Worm (Caenorhabditis elegans) whole organism, L3 larva: ENCODE measurements around the gene srd-12.

Source experiments
- R02D3.7 ChIP-seq: fragments of 150-350 bp; optimal IDR thresholded peaks from 2 replicates; lab custom pipeline; 2014; ENCODE audit warnings: missing biosample characterization, missing genetic modification characterization
- ZK546.5 ChIP-seq: sonication (generic microtip); optimal IDR thresholded peaks from 2 replicates; lab custom pipeline; 2017; ENCODE audit warnings: missing biosample characterization, missing genetic modification characterization
- aly-2 ChIP-seq: fragments of 150-350 bp; optimal IDR thresholded peaks from 2 replicates; lab custom pipeline; 2014; ENCODE audit warnings: missing biosample characterization, missing genetic modification characterization
- ama-1 ChIP-seq: fragments of 150-350 bp; optimal IDR thresholded peaks from 2 replicates; lab custom pipeline; 2018
- ceh-16 ChIP-seq: sonication (generic microtip); optimal IDR thresholded peaks from 2 replicates; lab custom pipeline; 2017; ENCODE audit warnings: missing biosample characterization, missing genetic modification characterization
- ceh-28 ChIP-seq: fragments of 150-350 bp; optimal IDR thresholded peaks from 2 replicates; lab custom pipeline; 2014; ENCODE audit warnings: missing biosample characterization, missing genetic modification reagents, missing genetic modification characterization
- ceh-82 ChIP-seq: fragments of 150-350 bp; optimal IDR thresholded peaks from 2 replicates; lab custom pipeline; 2014; ENCODE audit warnings: missing biosample characterization, missing genetic modification characterization
- ceh-9 ChIP-seq: sonication (generic microtip); optimal IDR thresholded peaks from 2 replicates; lab custom pipeline; 2018; ENCODE audit warnings: missing biosample characterization, missing genetic modification characterization
- daf-12 ChIP-seq: fragments of 150-350 bp; optimal IDR thresholded peaks from 2 replicates; lab custom pipeline; 2014; ENCODE audit warnings: missing biosample characterization, missing genetic modification reagents, missing genetic modification characterization
- egl-27 ChIP-seq: sonication (generic microtip); optimal IDR thresholded peaks from 4 replicates; lab custom pipeline; 2017; ENCODE audit warnings: missing biosample characterization, missing genetic modification reagents, missing genetic modification characterization
- egl-5 ChIP-seq: fragments of 150-350 bp; optimal IDR thresholded peaks from 2 replicates; lab custom pipeline; 2017; ENCODE audit warnings: missing biosample characterization, missing genetic modification reagents, missing genetic modification characterization, inconsistent platforms
- elt-1 ChIP-seq: fragments of 150-350 bp; optimal IDR thresholded peaks from 2 replicates; lab custom pipeline; 2014; ENCODE audit warnings: missing biosample characterization, missing genetic modification characterization
- elt-2 ChIP-seq: sonication (generic microtip); optimal IDR thresholded peaks from 2 replicates; lab custom pipeline; 2016; ENCODE audit warnings: missing genetic modification reagents, mild to moderate bottlenecking, missing genetic modification characterization, missing compliant biosample characterization
- elt-3 ChIP-seq, 3 experiments: fragments of 150-350 bp in 1 of 3; sonication (generic microtip) in 2 of 3; optimal IDR thresholded peaks; 2 replicates in 2 of 3; 4 replicates in 1 of 3; lab custom pipeline; 2014 to 2017; ENCODE audit warnings: missing biosample characterization in 3 of 3, missing genetic modification characterization in 3 of 3
- eor-1 ChIP-seq, 2 experiments: fragments of 150-350 bp; optimal IDR thresholded peaks; 2 replicates each; lab custom pipeline; 2014 to 2018; ENCODE audit warnings: missing biosample characterization in 2 of 2, missing genetic modification characterization in 2 of 2
- fkh-10 ChIP-seq: sonication (generic microtip); optimal IDR thresholded peaks from 2 replicates; lab custom pipeline; 2017; ENCODE audit warnings: missing biosample characterization, missing genetic modification reagents, missing genetic modification characterization
- fkh-2 ChIP-seq: fragments of 150-350 bp; optimal IDR thresholded peaks from 2 replicates; lab custom pipeline; 2014; ENCODE audit warnings: missing biosample characterization, missing genetic modification reagents, missing genetic modification characterization
- fos-1 ChIP-seq: fragments of 150-350 bp; optimal IDR thresholded peaks from 2 replicates; lab custom pipeline; 2014; ENCODE audit warnings: missing biosample characterization, missing genetic modification characterization
- hmg-11 ChIP-seq: sonication (generic microtip); optimal IDR thresholded peaks from 2 replicates; lab custom pipeline; 2016; ENCODE audit warnings: missing genetic modification characterization, missing compliant biosample characterization
- jun-1 ChIP-seq: fragments of 150-350 bp; optimal IDR thresholded peaks from 2 replicates; lab custom pipeline; 2014; ENCODE audit warnings: missing biosample characterization, missing genetic modification reagents, missing genetic modification characterization
- lin-15B ChIP-seq: fragments of 150-350 bp; optimal IDR thresholded peaks from 2 replicates; lab custom pipeline; 2014; ENCODE audit warnings: missing biosample characterization, missing genetic modification characterization
- lin-39 ChIP-seq: fragments of 150-350 bp; optimal IDR thresholded peaks from 2 replicates; lab custom pipeline; 2018; ENCODE audit warnings: missing biosample characterization, missing genetic modification reagents, missing genetic modification characterization
- lsy-12 ChIP-seq: sonication (generic microtip); optimal IDR thresholded peaks from 2 replicates; lab custom pipeline; 2016; ENCODE audit warnings: mild to moderate bottlenecking, missing genetic modification characterization, missing compliant biosample characterization
- mdl-1 ChIP-seq: fragments of 150-350 bp; optimal IDR thresholded peaks from 2 replicates; lab custom pipeline; 2014; ENCODE audit warnings: missing biosample characterization, missing genetic modification characterization
- mml-1 ChIP-seq: fragments of 150-350 bp; sonication (generic microtip); optimal IDR thresholded peaks from 3 replicates; lab custom pipeline; 2014; ENCODE audit warnings: missing biosample characterization, missing genetic modification characterization
- nfya-1 ChIP-seq: sonication (generic microtip); optimal IDR thresholded peaks from 2 replicates; lab custom pipeline; 2017; ENCODE audit warnings: missing genetic modification characterization, mild to moderate bottlenecking, missing compliant biosample characterization, antibody characterized with exemption, moderate library complexity; ENCODE audit not compliant: insufficient read depth
- nhr-11 ChIP-seq: fragments of 150-350 bp; optimal IDR thresholded peaks from 2 replicates; lab custom pipeline; 2014; ENCODE audit warnings: missing biosample characterization, missing genetic modification characterization
- nhr-12 ChIP-seq: fragments of 150-350 bp; optimal IDR thresholded peaks from 2 replicates; lab custom pipeline; 2014; ENCODE audit warnings: missing biosample characterization, missing genetic modification characterization
- nhr-23 ChIP-seq: fragments of 150-350 bp; optimal IDR thresholded peaks from 2 replicates; lab custom pipeline; 2014; ENCODE audit warnings: missing biosample characterization, missing genetic modification reagents, missing genetic modification characterization
- nhr-237 ChIP-seq: fragments of 150-350 bp; optimal IDR thresholded peaks from 2 replicates; lab custom pipeline; 2014; ENCODE audit warnings: missing biosample characterization, missing genetic modification characterization
- nhr-25 ChIP-seq: sonication (generic microtip); optimal IDR thresholded peaks from 2 replicates; lab custom pipeline; 2017; ENCODE audit warnings: missing biosample characterization, missing genetic modification characterization
- nhr-28 ChIP-seq: fragments of 150-350 bp; optimal IDR thresholded peaks from 2 replicates; lab custom pipeline; 2014; ENCODE audit warnings: missing biosample characterization, missing genetic modification characterization
- nhr-43 ChIP-seq: sonication (generic microtip); optimal IDR thresholded peaks from 2 replicates; lab custom pipeline; 2016; ENCODE audit warnings: mild to moderate bottlenecking, missing genetic modification characterization, missing compliant biosample characterization; ENCODE audit not compliant: poor library complexity, severe bottlenecking
- nhr-67 ChIP-seq: fragments of 150-350 bp; optimal IDR thresholded peaks from 2 replicates; lab custom pipeline; 2014; ENCODE audit warnings: missing biosample characterization, missing genetic modification characterization
- nhr-76 ChIP-seq: fragments of 150-350 bp; sonication (generic microtip); optimal IDR thresholded peaks from 5 replicates; lab custom pipeline; 2014; ENCODE audit warnings: missing biosample characterization, missing genetic modification characterization
- nhr-77 ChIP-seq: fragments of 150-350 bp; optimal IDR thresholded peaks from 2 replicates; lab custom pipeline; 2014; ENCODE audit warnings: missing biosample characterization, missing genetic modification characterization
- pha-4 ChIP-seq: fragments of 150-350 bp; optimal IDR thresholded peaks from 2 replicates; lab custom pipeline; 2014; ENCODE audit warnings: missing biosample characterization, missing genetic modification reagents, missing genetic modification characterization
- pqm-1 ChIP-seq: fragments of 150-350 bp; optimal IDR thresholded peaks from 2 replicates; lab custom pipeline; 2017; ENCODE audit warnings: missing biosample characterization, missing genetic modification characterization, inconsistent platforms
- sea-2 ChIP-seq: fragments of 150-350 bp; sonication (generic microtip); optimal IDR thresholded peaks from 4 replicates; lab custom pipeline; 2014; ENCODE audit warnings: missing biosample characterization, missing genetic modification reagents, missing genetic modification characterization
- skn-1 ChIP-seq: fragments of 150-350 bp; optimal IDR thresholded peaks from 2 replicates; lab custom pipeline; 2014; ENCODE audit warnings: missing biosample characterization, missing genetic modification characterization
- snpc-4 ChIP-seq: fragments of 150-350 bp; optimal IDR thresholded peaks from 2 replicates; lab custom pipeline; 2014; ENCODE audit warnings: missing biosample characterization, missing genetic modification characterization
- tbx-2 ChIP-seq: sonication (generic microtip); optimal IDR thresholded peaks from 2 replicates; lab custom pipeline; 2016; ENCODE audit warnings: mild to moderate bottlenecking, missing genetic modification characterization, missing compliant biosample characterization
- unc-39 ChIP-seq: sonication (generic microtip); optimal IDR thresholded peaks from 4 replicates; lab custom pipeline; 2017; ENCODE audit warnings: missing biosample characterization, missing genetic modification characterization
- unc-62 ChIP-seq: fragments of 150-350 bp; sonication (generic microtip); optimal IDR thresholded peaks from 4 replicates; lab custom pipeline; 2014; ENCODE audit warnings: missing biosample characterization, missing genetic modification reagents, missing genetic modification characterization
- zag-1 ChIP-seq: fragments of 150-350 bp; optimal IDR thresholded peaks from 2 replicates; lab custom pipeline; 2014; ENCODE audit warnings: missing biosample characterization, missing genetic modification characterization
- ztf-11 ChIP-seq: fragments of 150-350 bp; optimal IDR thresholded peaks from 2 replicates; lab custom pipeline; 2014; ENCODE audit warnings: missing biosample characterization, missing genetic modification characterization
- ztf-4 ChIP-seq: fragments of 150-350 bp; optimal IDR thresholded peaks from 2 replicates; lab custom pipeline; 2014; ENCODE audit warnings: missing biosample characterization, missing genetic modification characterization

The srd-12 gene

DNA sequence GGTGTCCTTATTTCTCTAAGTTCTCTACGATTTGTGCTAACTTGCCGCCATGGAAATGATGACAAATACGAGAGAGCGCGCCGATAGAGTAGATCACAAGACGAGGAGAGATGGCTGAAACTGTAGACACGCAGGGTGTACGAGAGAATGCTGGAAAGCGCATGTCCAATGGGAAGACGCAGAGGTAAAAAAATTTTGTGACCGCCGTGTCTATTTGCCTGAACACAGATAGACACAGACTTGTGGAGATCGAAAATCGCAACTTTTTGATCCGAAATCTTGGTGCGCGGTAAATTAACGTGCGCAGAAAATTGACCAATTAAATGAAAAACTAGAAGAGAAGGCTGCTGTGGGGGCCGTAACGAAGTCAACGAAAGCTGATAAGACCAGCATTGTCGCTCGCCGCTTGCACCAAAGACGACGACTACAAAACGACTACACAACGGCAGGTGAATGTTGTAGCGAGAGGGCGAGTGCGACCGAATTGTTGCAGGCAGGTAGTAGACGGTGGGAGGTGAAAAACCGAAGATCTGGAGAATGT is 27.1 kb upstream of the srd-12 start (continued):
- TF ChIP-seq hmg-11 (peak; percentile 31), egl-27 (no peak), zag-1 (tag; lab: Kevin White, UChicago) (no peak), ceh-9 (tag; lab: Kevin White, UChicago) (no peak), R02D3.7 (tag; lab: Kevin White, UChicago) (peak; percentile 46), lin-15B (tag; lab: Kevin White, UChicago) (peak; percentile 62), egl-5 (tag; lab: Kevin White, UChicago) (no peak), nhr-25 (tag; lab: Kevin White, UChicago) (peak; percentile 94), aly-2 (tag; lab: Kevin White, UChicago) (no peak), ztf-11 (tag; lab: Kevin White, UChicago) (no peak), mml-1 (tag; lab: Kevin White, UChicago) (no peak), elt-3 (tag; optimal IDR thresholded peaks at IDR 0.05; lab: Kevin White, UChicago) (no peak), ZK546.5 (tag; lab: Kevin White, UChicago) (no peak), nhr-28 (tag; lab: Kevin White, UChicago) (no peak), unc-62 (GFP tag; lab: Kevin White, UChicago) (no peak), mdl-1 (tag; lab: Kevin White, UChicago) (no peak), pha-4 (peak; percentile 81), jun-1 (tag; lab: Kevin White, UChicago) (peak; percentile 70)

ce11 chrIV:5655966-5656389 is 25.9 kb upstream of the srd-12 start:
- TF ChIP-seq lin-15B (tag; lab: Kevin White, UChicago) (peak; percentile 94), tbx-2 (no peak), daf-12 (tag; lab: Kevin White, UChicago) (no peak), unc-62 (GFP tag; lab: Kevin White, UChicago) (no peak), eor-1 (tag; optimal IDR thresholded peaks at IDR 0.05; lab: Kevin White, UChicago) (no peak), nhr-237 (tag; lab: Kevin White, UChicago) (no peak), fos-1 (tag; lab: Kevin White, UChicago) (no peak), ceh-28 (no peak), ZK546.5 (tag; lab: Kevin White, UChicago) (no peak), nhr-77 (no peak), sea-2 (GFP tag; lab: Kevin White, UChicago) (no peak), lin-39 (tag; lab: Kevin White, UChicago) (no peak), hmg-11 (no peak), skn-1 (tag; lab: Kevin White, UChicago) (no peak), aly-2 (tag; lab: Kevin White, UChicago) (no peak), zag-1 (tag; lab: Kevin White, UChicago) (no peak), nhr-28 (tag; lab: Kevin White, UChicago) (no peak), elt-2 (peak; percentile 51), mdl-1 (tag; lab: Kevin White, UChicago) (no peak), ceh-82 (tag; lab: Kevin White, UChicago) (no peak), nfya-1 (tag; lab: Kevin White, UChicago) (peak; percentile 46), nhr-25 (tag; lab: Kevin White, UChicago) (peak; percentile 84), nhr-23 (peak; percentile 87), egl-5 (tag; lab: Kevin White, UChicago) (no peak), unc-39 (tag; lab: Kevin White, UChicago) (no peak), elt-1 (tag; lab: Kevin White, UChicago) (no peak), snpc-4 (tag; lab: Kevin White, UChicago) (no peak), nhr-43 (peak; percentile 87), nhr-12 (tag; lab: Kevin White, UChicago) (no peak), nhr-76 (no peak), elt-3 (tag; optimal IDR thresholded peaks at IDR 0.05; lab: Kevin White, UChicago) (peak in 1 of 3 experiments; percentile 5), fkh-10 (GFP tag; lab: Kevin White, UChicago) (no peak), pha-4 (peak; percentile 24), lsy-12 (peak; percentile 36), egl-27 (peak; percentile 29), jun-1 (tag; lab: Kevin White, UChicago) (peak; percentile 66), ztf-4 (tag; lab: Kevin White, UChicago) (no peak), pqm-1 (tag; lab: Kevin White, UChicago) (peak; percentile 72), mml-1 (tag; lab: Kevin White, UChicago) (no peak), ceh-9 (tag; lab: Kevin White, UChicago) (no peak), nhr-11 (tag; lab: Kevin White, UChicago) (no peak), ama-1 (no peak), ceh-16 (tag; lab: Kevin White, UChicago) (no peak), ztf-11 (tag; lab: Kevin White, UChicago) (no peak), R02D3.7 (tag; lab: Kevin White, UChicago) (peak; percentile 49), fkh-2 (tag; lab: Kevin White, UChicago) (no peak), nhr-67 (no peak)
